Worm (Caenorhabditis elegans) whole organism, young adult: Measurements from ENCODE around the gene clec-19.

Experiments
- B0261.1 ChIP-seq: sonication (generic microtip); optimal IDR thresholded peaks from 2 replicates; lab custom pipeline; 2016; ENCODE audit warnings: mild to moderate bottlenecking, missing genetic modification characterization, moderate library complexity, missing compliant biosample characterization
- B0336.3 ChIP-seq: fragments of 200-800 bp; sonication (Bioruptor generic); IDR thresholded peaks from 2 replicates; pipeline ENCODE4 v1.3.6; 2022; ENCODE audit warnings: missing genetic modification characterization, missing compliant biosample characterization
- F33H1.4 ChIP-seq: fragments of 200-800 bp; sonication (Bioruptor generic); IDR thresholded peaks from 2 replicates; pipeline ENCODE4 v1.3.6; 2022; ENCODE audit warnings: missing genetic modification reagents, missing genetic modification characterization, missing compliant biosample characterization
- F49E8.2 ChIP-seq: sonication (generic microtip); optimal IDR thresholded peaks from 3 replicates; lab custom pipeline; 2017; ENCODE audit warnings: missing genetic modification characterization, mild to moderate bottlenecking, missing compliant biosample characterization, antibody characterized with exemption, moderate library complexity; ENCODE audit not compliant: insufficient read depth
- F52B5.7 ChIP-seq: sonication (generic microtip); optimal IDR thresholded peaks from 2 replicates; lab custom pipeline; 2016; ENCODE audit warnings: mild to moderate bottlenecking, missing genetic modification characterization, missing compliant biosample characterization
- F57A8.1 ChIP-seq: fragments of 200-800 bp; sonication (Bioruptor generic); optimal IDR thresholded peaks from 2 replicates; lab custom pipeline; 2018; ENCODE audit warnings: mild to moderate bottlenecking, missing genetic modification characterization, moderate library complexity, missing compliant biosample characterization
- F57C9.4 ChIP-seq: sonication (generic microtip); optimal IDR thresholded peaks from 2 replicates; lab custom pipeline; 2017; ENCODE audit warnings: mild to moderate bottlenecking, missing genetic modification characterization, missing compliant biosample characterization
- K11D2.4 ChIP-seq: fragments of 200-800 bp; sonication (Bioruptor generic); IDR thresholded peaks from 2 replicates; pipeline ENCODE4 v1.3.6; 2022; ENCODE audit warnings: missing genetic modification reagents, missing genetic modification characterization, missing compliant biosample characterization
- Y53G8AR.9 ChIP-seq: fragments of 200-800 bp; sonication (Bioruptor generic); conservative IDR thresholded peaks from 2 replicates; pipeline ENCODE4 v1.3.6; 2022; ENCODE audit warnings: missing genetic modification reagents, missing genetic modification characterization, missing compliant biosample characterization
- Y67H2A.10 ChIP-seq: fragments of 200-800 bp; sonication (Bioruptor generic); conservative IDR thresholded peaks from 2 replicates; pipeline ENCODE4 v1.3.6; 2022; ENCODE audit warnings: missing genetic modification reagents, missing genetic modification characterization, missing compliant biosample characterization
- ZK185.1 ChIP-seq: sonication (generic microtip); optimal IDR thresholded peaks from 2 replicates; lab custom pipeline; 2016; ENCODE audit warnings: mild to moderate bottlenecking, missing genetic modification characterization, missing compliant biosample characterization; ENCODE audit not compliant: poor library complexity, severe bottlenecking
- atf-7 ChIP-seq: sonication (generic microtip); optimal IDR thresholded peaks from 2 replicates; lab custom pipeline; 2017; ENCODE audit warnings: mild to moderate bottlenecking, missing genetic modification characterization, missing compliant biosample characterization
- attf-3 ChIP-seq: fragments of 200-800 bp; sonication (Bioruptor generic); conservative IDR thresholded peaks from 2 replicates; pipeline ENCODE4 v1.3.6; 2022; ENCODE audit warnings: missing genetic modification reagents, missing genetic modification characterization, missing compliant biosample characterization
- attf-5 ChIP-seq: fragments of 200-800 bp; sonication (Bioruptor generic); optimal IDR thresholded peaks from 2 replicates; lab custom pipeline; 2018; ENCODE audit warnings: mild to moderate bottlenecking, missing genetic modification characterization, missing compliant biosample characterization
- bed-2 ChIP-seq: fragments of 200-800 bp; sonication (Bioruptor generic); IDR thresholded peaks from 2 replicates; pipeline ENCODE4 v1.3.6; 2022; ENCODE audit warnings: missing genetic modification reagents, missing genetic modification characterization, missing compliant biosample characterization
- ceh-100 ChIP-seq: fragments of 200-800 bp; sonication (Bioruptor generic); IDR thresholded peaks from 2 replicates; pipeline ENCODE4 v1.3.6; 2022; ENCODE audit warnings: missing genetic modification reagents, missing genetic modification characterization, missing compliant biosample characterization
- ceh-91 ChIP-seq: fragments of 200-800 bp; sonication (Bioruptor generic); IDR thresholded peaks from 2 replicates; pipeline ENCODE4 v1.3.6; 2022; ENCODE audit warnings: missing genetic modification reagents, missing genetic modification characterization, missing compliant biosample characterization
- chd-7 ChIP-seq: sonication (generic microtip); optimal IDR thresholded peaks from 2 replicates; lab custom pipeline; 2016; ENCODE audit warnings: mild to moderate bottlenecking, missing genetic modification characterization, moderate library complexity, missing compliant biosample characterization
- dox-1 ChIP-seq: fragments of 200-800 bp; sonication (Bioruptor generic); IDR thresholded peaks from 2 replicates; pipeline ENCODE4 v1.3.6; 2022; ENCODE audit warnings: missing genetic modification reagents, missing genetic modification characterization, missing compliant biosample characterization
- dpff-1 ChIP-seq: sonication (generic microtip); optimal IDR thresholded peaks from 2 replicates; lab custom pipeline; 2017; ENCODE audit warnings: mild to moderate bottlenecking, missing genetic modification characterization, missing compliant biosample characterization
- efl-1 ChIP-seq: fragments of 150-350 bp; optimal IDR thresholded peaks from 2 replicates; lab custom pipeline; 2014; ENCODE audit warnings: missing biosample characterization, missing genetic modification reagents, missing genetic modification characterization
- egl-18 ChIP-seq: fragments of 200-800 bp; sonication (Bioruptor generic); IDR thresholded peaks from 2 replicates; pipeline ENCODE4 v1.3.6; 2022; ENCODE audit warnings: missing genetic modification reagents, missing genetic modification characterization, missing compliant biosample characterization
- ets-4 ChIP-seq: fragments of 200-800 bp; sonication (Bioruptor generic); optimal IDR thresholded peaks from 2 replicates; lab custom pipeline; 2018; ENCODE audit warnings: mild to moderate bottlenecking, missing genetic modification characterization, missing compliant biosample characterization
- fkh-3 ChIP-seq: sonication (generic microtip); optimal IDR thresholded peaks from 2 replicates; lab custom pipeline; 2016; ENCODE audit warnings: mild to moderate bottlenecking, missing genetic modification characterization, missing compliant biosample characterization
- gei-17 ChIP-seq: fragments of 200-800 bp; sonication (Bioruptor generic); optimal IDR thresholded peaks from 2 replicates; lab custom pipeline; 2018; ENCODE audit warnings: mild to moderate bottlenecking, missing genetic modification characterization, missing compliant biosample characterization
- him-1 ChIP-seq: sonication (generic microtip); optimal IDR thresholded peaks from 2 replicates; lab custom pipeline; 2016; ENCODE audit warnings: missing genotype, missing genetic modification reagents, missing genetic modification characterization, missing compliant biosample characterization
- hlh-12 ChIP-seq: sonication (generic microtip); optimal IDR thresholded peaks from 2 replicates; lab custom pipeline; 2016; ENCODE audit warnings: missing genetic modification characterization, missing compliant biosample characterization
- hrde-1 ChIP-seq: sonication (generic microtip); optimal IDR thresholded peaks from 2 replicates; lab custom pipeline; 2016; ENCODE audit warnings: missing genetic modification characterization, mild to moderate bottlenecking, missing compliant biosample characterization, moderate library complexity, missing genotype, missing genetic modification reagents, borderline replicate concordance
- let-607 ChIP-seq, 2 experiments: fragments of 200-800 bp in 1 of 2; sonication (Bioruptor generic) in 1 of 2; sonication (generic microtip) in 1 of 2; optimal IDR thresholded peaks; 2 replicates each; lab custom pipeline; 2016 to 2018; ENCODE audit warnings: mild to moderate bottlenecking in 2 of 2, missing compliant biosample characterization in 2 of 2, missing genetic modification characterization in 2 of 2, moderate library complexity in 2 of 2, missing genotype in 1 of 2
- lin-26 ChIP-seq: fragments of 200-800 bp; sonication (Bioruptor generic); IDR thresholded peaks from 2 replicates; pipeline ENCODE4 v1.3.6; 2022; ENCODE audit warnings: missing genetic modification reagents, missing genetic modification characterization, missing compliant biosample characterization
- lin-54 ChIP-seq: fragments of 200-800 bp; sonication (Bioruptor generic); optimal IDR thresholded peaks from 2 replicates; lab custom pipeline; 2018; ENCODE audit warnings: mild to moderate bottlenecking, missing genetic modification characterization, missing compliant biosample characterization
- lsl-1 ChIP-seq: fragments of 200-800 bp; sonication (Bioruptor generic); optimal IDR thresholded peaks from 2 replicates; lab custom pipeline; 2018; ENCODE audit warnings: mild to moderate bottlenecking, missing genetic modification characterization, moderate library complexity, missing compliant biosample characterization
- madf-10 ChIP-seq: sonication (generic microtip); optimal IDR thresholded peaks from 2 replicates; lab custom pipeline; 2016; ENCODE audit warnings: mild to moderate bottlenecking, missing genetic modification characterization, missing compliant biosample characterization
- madf-6 ChIP-seq: fragments of 200-800 bp; sonication (Bioruptor generic); IDR thresholded peaks from 2 replicates; pipeline ENCODE4 v1.3.6; 2022; ENCODE audit warnings: missing genetic modification reagents, missing genetic modification characterization, missing compliant biosample characterization
- mcd-1 ChIP-seq: fragments of 200-800 bp; sonication (Bioruptor generic); IDR thresholded peaks from 2 replicates; pipeline ENCODE4 v1.3.6; 2022; ENCODE audit warnings: missing genetic modification reagents, missing genetic modification characterization, missing compliant biosample characterization
- mxl-1 ChIP-seq: sonication (generic microtip); optimal IDR thresholded peaks from 2 replicates; lab custom pipeline; 2016; ENCODE audit warnings: missing genetic modification characterization, missing compliant biosample characterization
- nfya-1 ChIP-seq: sonication (generic microtip); optimal IDR thresholded peaks from 2 replicates; lab custom pipeline; 2017; ENCODE audit warnings: antibody characterized with exemption, missing compliant biosample characterization, missing genetic modification characterization, borderline replicate concordance; ENCODE audit not compliant: insufficient read depth
- nfyb-1 ChIP-seq: fragments of 200-800 bp; sonication (Bioruptor generic); IDR thresholded peaks from 2 replicates; pipeline ENCODE4 v1.3.6; 2022; ENCODE audit warnings: missing genetic modification reagents, missing genetic modification characterization, missing compliant biosample characterization
- nhr-80 ChIP-seq: sonication (generic microtip); optimal IDR thresholded peaks from 2 replicates; lab custom pipeline; 2016; ENCODE audit warnings: missing genetic modification characterization, missing compliant biosample characterization
- pbrm-1 ChIP-seq: fragments of 200-800 bp; sonication (Bioruptor generic); IDR thresholded peaks from 2 replicates; pipeline ENCODE4 v1.3.6; 2022; ENCODE audit warnings: missing genetic modification reagents, missing genetic modification characterization, missing compliant biosample characterization
- pha-4 ChIP-seq: fragments of 150-350 bp; sonication (generic microtip); optimal IDR thresholded peaks from 2 replicates; lab custom pipeline; 2014; ENCODE audit warnings: missing biosample characterization, missing genetic modification reagents, missing genetic modification characterization
- tbx-9 ChIP-seq: sonication (generic microtip); optimal IDR thresholded peaks from 2 replicates; lab custom pipeline; 2016; ENCODE audit warnings: borderline replicate concordance, missing genetic modification characterization, inconsistent platforms, missing compliant biosample characterization
- zfh-2 ChIP-seq: fragments of 200-800 bp; sonication (Bioruptor generic); conservative IDR thresholded peaks from 2 replicates; pipeline ENCODE4 v1.3.6; 2022; ENCODE audit warnings: missing genetic modification reagents, missing genetic modification characterization, missing compliant biosample characterization
- zim-3 ChIP-seq: sonication (generic microtip); optimal IDR thresholded peaks from 2 replicates; lab custom pipeline; 2017; ENCODE audit warnings: mild to moderate bottlenecking, missing genetic modification characterization, moderate library complexity, missing compliant biosample characterization
- ztf-3 ChIP-seq: fragments of 200-800 bp; sonication (Bioruptor generic); optimal IDR thresholded peaks from 2 replicates; lab custom pipeline; 2018; ENCODE audit warnings: mild to moderate bottlenecking, missing genetic modification characterization, missing compliant biosample characterization

Gene clec-19

DNA sequence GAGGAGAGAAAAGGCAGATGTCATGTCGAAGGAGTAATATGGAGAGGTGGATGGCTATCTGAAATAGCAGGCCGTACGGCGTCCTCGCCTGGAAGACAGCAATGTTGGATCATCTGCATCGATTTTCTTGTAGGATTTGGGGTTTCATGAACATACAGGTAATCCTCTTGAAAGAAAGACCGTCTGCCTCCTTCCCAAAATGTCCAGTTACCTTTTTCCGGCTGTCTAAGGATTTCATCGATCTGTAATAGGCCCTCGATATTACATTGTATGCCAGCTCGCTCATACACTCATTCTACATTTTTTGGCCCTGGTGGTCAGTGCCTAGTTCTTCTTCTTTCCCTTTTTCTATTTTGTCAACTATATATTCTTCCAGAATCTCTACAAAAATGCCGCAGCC lies 21.9 kb upstream of the clec-19 start, which contains the start of the genes fbxb-5 and btb-8:
Gene fbxb-5, minus strand, starts transcription at position 101 of the 400 bp plus-strand sequence.
Gene btb-8, plus strand, starts transcription at position 377 of the 400 bp plus-strand sequence.
- no peak for TF ChIP-seq nfyb-1 (GFP tag; lab: Robert Waterston, UW)
- no peak for TF ChIP-seq egl-18
- TF ChIP-seq B0261.1 (tag; lab: Kevin White, UChicago) = no peak
- TF ChIP-seq Y53G8AR.9 (GFP tag; lab: Robert Waterston, UW) = no peak
- TF ChIP-seq him-1 = no peak
- no peak for TF ChIP-seq chd-7 (tag; lab: Kevin White, UChicago)
- TF ChIP-seq K11D2.4 (GFP tag; lab: Robert Waterston, UW) = no peak
- no peak for TF ChIP-seq atf-7 (tag; lab: Kevin White, UChicago)
- TF ChIP-seq F33H1.4 (GFP tag; lab: Robert Waterston, UW) = no peak
- TF ChIP-seq lin-26 = no peak
- no peak for TF ChIP-seq bed-2 (GFP tag; lab: Robert Waterston, UW)
- no peak for TF ChIP-seq fkh-3 (tag; lab: Kevin White, UChicago)
- TF ChIP-seq lsl-1 (GFP tag; lab: Kevin White, UChicago) = no peak
- TF ChIP-seq ZK185.1 (tag; lab: Kevin White, UChicago) = no peak

ce11 chrII:1724314-1724713 lies 20.0 kb upstream of the clec-19 start, which contains the start of gene fbxb-11:
fbxb-11 (plus strand) TSS chrII:1724614.
- no peak for TF ChIP-seq F49E8.2
- TF ChIP-seq tbx-9 = no peak
- TF ChIP-seq mcd-1 = no peak
- no peak for TF ChIP-seq efl-1 (GFP tag; lab: Kevin White, UChicago)
- no peak for TF ChIP-seq ceh-91 (GFP tag; lab: Robert Waterston, UW)
- TF ChIP-seq hlh-12 (tag; lab: Kevin White, UChicago) = no peak
- no peak for TF ChIP-seq B0336.3 (GFP tag; lab: Robert Waterston, UW)
- TF ChIP-seq attf-5 (GFP tag; lab: Kevin White, UChicago) = no peak
- TF ChIP-seq lin-54 (GFP tag; lab: Kevin White, UChicago) = no peak
- TF ChIP-seq F57C9.4 (tag; lab: Kevin White, UChicago) = no peak
- no peak for TF ChIP-seq nfya-1 (tag; lab: Kevin White, UChicago)
- no peak for TF ChIP-seq gei-17 (GFP tag; lab: Kevin White, UChicago)
- TF ChIP-seq pbrm-1 = no peak
- TF ChIP-seq lsl-1 (GFP tag; lab: Kevin White, UChicago) = no peak

DNA sequence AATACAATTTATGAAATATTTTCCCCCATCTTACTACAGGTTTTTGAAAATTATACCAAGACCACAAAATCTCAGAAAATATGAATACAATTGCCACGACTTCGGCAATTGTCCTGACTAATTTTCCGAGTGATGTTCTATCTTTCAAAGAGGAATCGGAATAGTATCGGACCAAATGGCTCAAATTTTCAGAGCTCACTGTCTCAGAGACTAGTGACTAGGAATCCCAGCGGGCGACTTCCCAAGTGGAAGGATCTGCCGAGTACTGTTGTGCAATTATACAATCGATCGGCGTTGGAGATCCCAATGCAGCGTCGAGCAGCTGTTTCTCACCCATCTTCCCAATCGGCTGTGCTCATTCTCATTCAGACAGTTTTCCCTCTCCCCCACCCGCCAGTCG lies 18.5 kb upstream of the clec-19 start, which contains the start of gene F45C12.17:
Gene F45C12.17, plus strand, starts transcription at position 377 of the 400 bp plus-strand sequence.
- TF ChIP-seq hrde-1 (tag; lab: Kevin White, UChicago) (no peak), ceh-100 (GFP tag; lab: Robert Waterston, UW) (no peak), zfh-2 (GFP tag; lab: Robert Waterston, UW) (no peak), mxl-1 (tag; lab: Kevin White, UChicago) (no peak), attf-3 (GFP tag; lab: Robert Waterston, UW) (no peak)

DNA sequence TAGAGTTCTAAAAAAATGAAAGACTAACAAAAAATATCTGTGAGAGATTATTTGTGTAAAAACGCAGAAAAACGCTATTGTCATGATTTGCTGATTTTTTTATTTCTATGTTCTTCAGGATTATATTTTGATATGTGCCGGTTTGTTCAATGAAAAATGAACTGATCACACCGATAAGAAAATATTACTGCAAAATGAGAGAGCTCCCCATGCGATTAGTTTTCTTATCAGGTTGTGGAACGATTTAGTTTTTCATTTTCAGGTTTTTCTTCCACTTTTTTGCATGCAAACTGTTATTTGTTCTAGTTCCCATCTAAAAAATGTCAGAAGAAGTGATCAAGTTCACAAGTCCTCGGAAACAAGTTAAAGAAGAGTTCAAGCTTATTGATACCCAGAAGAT lies 16.0 kb upstream of the clec-19 start, which contains the start of gene btb-9:
Gene btb-9, plus strand, starts transcription at position 254 of the 400 bp plus-strand sequence.
- no peak for TF ChIP-seq madf-6 (GFP tag; lab: Robert Waterston, UW)
- no peak for TF ChIP-seq madf-10
- no peak for TF ChIP-seq zim-3 (tag; lab: Kevin White, UChicago)
- no peak for TF ChIP-seq ztf-3 (GFP tag; lab: Kevin White, UChicago)
- TF ChIP-seq nhr-80 (tag; lab: Kevin White, UChicago) = peak; percentile 83
- no peak for TF ChIP-seq F52B5.7 (tag; lab: Kevin White, UChicago)
- TF ChIP-seq dpff-1 (tag; lab: Kevin White, UChicago) = no peak
- TF ChIP-seq ets-4 = no peak
- peak; percentile 37; the same call in 1 of the 2 replicates for TF ChIP-seq dox-1 (GFP tag; lab: Robert Waterston, UW)
- no peak for TF ChIP-seq pha-4
- TF ChIP-seq egl-18 = no peak
- no peak for TF ChIP-seq F57A8.1
- no peak for TF ChIP-seq let-607 (tag; optimal IDR thresholded peaks at IDR 0.05; lab: Kevin White, UChicago)
- no peak for TF ChIP-seq Y67H2A.10 (GFP tag; lab: Robert Waterston, UW)
